Fruit fly (Drosophila melanogaster): ENCODE measurements around the gene CG46281.

The CG46281 gene

DNA sequence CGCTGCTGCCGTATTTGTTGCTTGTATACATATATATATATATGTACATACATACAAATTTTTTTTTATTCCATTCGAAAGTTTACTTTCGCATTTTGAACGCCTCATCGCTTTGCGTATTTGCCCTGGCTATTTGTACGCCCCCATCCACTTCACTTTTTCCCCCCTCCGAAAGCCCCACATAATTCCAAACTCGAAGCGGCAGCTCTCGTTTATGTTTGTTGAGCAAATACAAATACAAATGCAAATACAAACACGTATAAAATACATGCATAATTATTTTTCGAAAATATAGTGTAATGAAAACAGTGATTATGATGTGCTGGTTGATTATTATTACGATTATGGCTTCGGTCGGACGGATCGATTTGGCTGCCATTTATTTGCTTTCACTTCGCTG is 37.9 kb upstream of the CG46281 start (continued):
- TF ChIP-seq wor (GFP tag; IDR thresholded peaks at IDR 0.05) (no peak), CG13123 (GFP tag; optimal IDR thresholded peaks at IDR 0.05) (peak; percentile 80), CG1603 (tag; optimal IDR thresholded peaks at IDR 0.05) (peak; percentile 96), Dip3 (GFP tag; optimal IDR thresholded peaks at IDR 0.05) (no peak), CG10321 (GFP tag; IDR thresholded peaks at IDR 0.05) (0 out of 2 replicates have a peak, but pooled peaks have one; percentile 28), CG10654 (GFP tag; optimal IDR thresholded peaks at IDR 0.05) (peak; percentile 88), CG16813 (GFP tag; IDR thresholded peaks at IDR 0.05; ENCODE audit: partially characterized antibody) (no peak), Bdp1 (GFP tag; optimal IDR thresholded peaks at IDR 0.05) (peak; percentile 72), pan (optimal IDR thresholded peaks at IDR 0.05) (no peak), pan (GFP tag; optimal IDR thresholded peaks at IDR 0.05 in 1 of 2, IDR thresholded peaks at IDR 0.05 in 1 of 2) (peak in 1 of 2 experiments; percentile 65), cg (GFP tag; optimal IDR thresholded peaks at IDR 0.05) (peak; percentile 33), Kr (GFP tag; optimal IDR thresholded peaks at IDR 0.05) (peak; percentile 97), MESR4 (GFP tag; optimal IDR thresholded peaks at IDR 0.05) (peak; percentile 20), Mrtf (GFP tag; IDR thresholded peaks at IDR 0.05) (peak; percentile 75; the same call in 2 of the 3 replicates), pfk (GFP tag; optimal IDR thresholded peaks at IDR 0.05) (peak; percentile 70), ems (GFP tag; optimal IDR thresholded peaks at IDR 0.05) (peak; percentile 67), rib (GFP tag; IDR thresholded peaks at IDR 0.05) (no peak), fu2 (GFP tag; optimal IDR thresholded peaks at IDR 0.05) (no peak), CG8924 (tag; optimal IDR thresholded peaks at IDR 0.05) (peak; percentile 83), HLHmδ (GFP tag; optimal IDR thresholded peaks at IDR 0.05) (peak; percentile 77), CG8359 (GFP tag; optimal IDR thresholded peaks at IDR 0.05; ENCODE audit: borderline replicate concordance) (peak; percentile 92), CG4424 (GFP tag; optimal IDR thresholded peaks at IDR 0.05) (peak; percentile 78), CG4404 (GFP tag; IDR thresholded peaks at IDR 0.05) (no peak), Nf-YA (GFP tag; IDR thresholded peaks at IDR 0.05) (peak; percentile 72), ssp (GFP tag; IDR thresholded peaks at IDR 0.05) (peak; percentile 35; the same call in 1 of the 2 replicates), Hr39 (optimal IDR thresholded peaks at IDR 0.05) (no peak), Meics (GFP tag; optimal IDR thresholded peaks at IDR 0.05) (peak; percentile 80), gt (GFP tag; IDR thresholded peaks at IDR 0.05) (no peak), fd96Cb (tag; optimal IDR thresholded peaks at IDR 0.05) (peak; percentile 90), sima (GFP tag; optimal IDR thresholded peaks at IDR 0.05) (peak; percentile 49), CG2129 (GFP tag; IDR thresholded peaks at IDR 0.05; ENCODE audit: partially characterized antibody) (no peak), HLH54F (GFP tag; optimal IDR thresholded peaks at IDR 0.05) (peak; percentile 12), CG3838 (GFP tag; optimal IDR thresholded peaks at IDR 0.05) (peak; percentile 72), ap (GFP tag; IDR thresholded peaks at IDR 0.05) (no peak), cad (GFP tag; optimal IDR thresholded peaks at IDR 0.05) (no peak), nom (GFP tag; optimal IDR thresholded peaks at IDR 0.05) (no peak), Chrac-16 (GFP tag; optimal IDR thresholded peaks at IDR 0.05) (peak; percentile 56), CG4820 (GFP tag; optimal IDR thresholded peaks at IDR 0.05) (peak; percentile 88), bab2 (GFP tag; optimal IDR thresholded peaks at IDR 0.05) (peak; percentile 94), CG4617 (GFP tag; optimal IDR thresholded peaks at IDR 0.05; ENCODE audit: borderline replicate concordance) (peak; percentile 14), h (optimal IDR thresholded peaks at IDR 0.05) (no peak), danr (GFP tag; IDR thresholded peaks at IDR 0.05) (peak; percentile 60), schlank (tag; optimal IDR thresholded peaks at IDR 0.05) (peak; percentile 76), pnt (GFP tag; optimal IDR thresholded peaks at IDR 0.05) (peak; percentile 71), Ada2b (GFP tag; IDR thresholded peaks at IDR 0.05) (no peak), Mes4 (GFP tag; optimal IDR thresholded peaks at IDR 0.05) (peak; percentile 85), CG14710 (tag; optimal IDR thresholded peaks at IDR 0.05) (peak; percentile 95), CG5180 (GFP tag; optimal IDR thresholded peaks at IDR 0.05) (peak; percentile 88), mirr (GFP tag; optimal IDR thresholded peaks at IDR 0.05) (peak; percentile 90), CG12391 (tag; optimal IDR thresholded peaks at IDR 0.05) (peak; percentile 85), repo (GFP tag; optimal IDR thresholded peaks at IDR 0.05) (peak; percentile 81), CG10979 (tag; optimal IDR thresholded peaks at IDR 0.05) (peak; percentile 83)

Measured in whole organism, embryonic.